Fruit fly (Drosophila melanogaster) whole organism, prepupa: Measurements from ENCODE around the gene CG4553.

Experiments used
- Blimp-1 ChIP-seq: fragments of 200-800 bp; sonication (Bioruptor generic); optimal IDR thresholded peaks from 3 replicates; lab custom pipeline; 2017; ENCODE audit warnings: missing biosample characterization, missing genetic modification characterization, mild to moderate bottlenecking, moderate library complexity, missing genetic modification reagents
- CG10631 ChIP-seq: fragments of 200-800 bp; sonication (Bioruptor generic); optimal IDR thresholded peaks from 2 replicates; lab custom pipeline; 2016; ENCODE audit warnings: missing biosample characterization, missing genetic modification characterization
- CG10669 ChIP-seq: fragments of 200-800 bp; sonication (Bioruptor generic); optimal IDR thresholded peaks from 3 replicates; lab custom pipeline; 2018; ENCODE audit warnings: missing biosample characterization, mild to moderate bottlenecking, missing genetic modification characterization, moderate library complexity
- CG11762 ChIP-seq: fragments of 200-800 bp; sonication (Bioruptor generic); optimal IDR thresholded peaks from 3 replicates; lab custom pipeline; 2016; ENCODE audit warnings: missing biosample characterization, missing genetic modification characterization; ENCODE audit not compliant: insufficient read depth
- CG11902 ChIP-seq: fragments of 200-800 bp; sonication (Bioruptor generic); optimal IDR thresholded peaks from 3 replicates; lab custom pipeline; 2016; ENCODE audit warnings: missing biosample characterization, missing genetic modification characterization
- CG15336 ChIP-seq: fragments of 200-800 bp; sonication (Bioruptor generic); IDR thresholded peaks from 2 replicates; pipeline ENCODE4 v1.3.6; 2022; ENCODE audit warnings: missing biosample characterization, missing genetic modification characterization
- CG1621 ChIP-seq: fragments of 200-800 bp; sonication (Bioruptor generic); optimal IDR thresholded peaks from 3 replicates; lab custom pipeline; 2018; ENCODE audit warnings: missing biosample characterization, mild to moderate bottlenecking, missing genetic modification characterization
- CG16779 ChIP-seq: fragments of 200-800 bp; sonication (Bioruptor generic); optimal IDR thresholded peaks from 3 replicates; lab custom pipeline; 2017; ENCODE audit warnings: missing biosample characterization, mild to moderate bottlenecking, missing genetic modification characterization
- CG31627 ChIP-seq: fragments of 200-800 bp; sonication (Bioruptor generic); optimal IDR thresholded peaks from 3 replicates; lab custom pipeline; 2016; ENCODE audit warnings: missing biosample characterization, missing genetic modification characterization
- CG32006 ChIP-seq: fragments of 200-800 bp; sonication (Bioruptor generic); optimal IDR thresholded peaks from 3 replicates; lab custom pipeline; 2017; ENCODE audit warnings: missing biosample characterization, mild to moderate bottlenecking, missing genetic modification characterization
- CG34406 ChIP-seq: fragments of 200-800 bp; sonication (Bioruptor generic); optimal IDR thresholded peaks from 3 replicates; lab custom pipeline; 2016; ENCODE audit warnings: missing biosample characterization, missing genetic modification characterization
- CG3919 ChIP-seq: fragments of 200-800 bp; sonication (Bioruptor generic); optimal IDR thresholded peaks from 3 replicates; lab custom pipeline; 2016; ENCODE audit warnings: missing biosample characterization, missing genetic modification characterization
- CG6276 ChIP-seq: fragments of 200-800 bp; sonication (Bioruptor generic); optimal IDR thresholded peaks from 2 replicates; lab custom pipeline; 2017; ENCODE audit warnings: missing biosample characterization, mild to moderate bottlenecking, missing genetic modification characterization
- CG6792 ChIP-seq: fragments of 200-800 bp; sonication (Bioruptor generic); optimal IDR thresholded peaks from 3 replicates; lab custom pipeline; 2016; ENCODE audit warnings: missing biosample characterization, missing genetic modification characterization
- CG6808 ChIP-seq: fragments of 200-800 bp; sonication (Bioruptor generic); optimal IDR thresholded peaks from 3 replicates; lab custom pipeline; 2017; ENCODE audit warnings: missing biosample characterization, missing genetic modification characterization, mild to moderate bottlenecking, moderate library complexity, missing genetic modification reagents
- CG6854 ChIP-seq: fragments of 200-800 bp; sonication (Bioruptor generic); optimal IDR thresholded peaks from 2 replicates; lab custom pipeline; 2017; ENCODE audit warnings: missing biosample characterization, mild to moderate bottlenecking, missing genetic modification characterization
- CG7368 ChIP-seq: fragments of 200-800 bp; sonication (Bioruptor generic); optimal IDR thresholded peaks from 3 replicates; lab custom pipeline; 2016; ENCODE audit warnings: missing biosample characterization, missing genetic modification characterization
- CG8119 ChIP-seq: fragments of 200-800 bp; sonication (Bioruptor generic); IDR thresholded peaks from 3 replicates; pipeline ENCODE4 v1.3.6; 2022; ENCODE audit warnings: missing biosample characterization, missing genetic modification characterization
- CG8319 ChIP-seq: fragments of 200-800 bp; sonication (Bioruptor generic); optimal IDR thresholded peaks from 3 replicates; lab custom pipeline; 2016; ENCODE audit warnings: missing biosample characterization, missing genetic modification characterization
- CG8632 ChIP-seq: fragments of 200-800 bp; sonication (Bioruptor generic); optimal IDR thresholded peaks from 3 replicates; lab custom pipeline; 2016; ENCODE audit warnings: missing biosample characterization, missing genetic modification characterization
- CG9139 ChIP-seq: fragments of 200-800 bp; sonication (Bioruptor generic); optimal IDR thresholded peaks from 3 replicates; lab custom pipeline; 2017; ENCODE audit warnings: missing biosample characterization, mild to moderate bottlenecking, missing genetic modification characterization
- Eip75B ChIP-seq: fragments of 200-800 bp; sonication (Bioruptor generic); optimal IDR thresholded peaks from 3 replicates; lab custom pipeline; 2016; ENCODE audit warnings: missing biosample characterization, missing genetic modification characterization
- Eip78C ChIP-seq: fragments of 200-800 bp; sonication (Bioruptor generic); peaks from one replicate; lab custom pipeline; 2016; ENCODE audit warnings: missing biosample characterization, missing genetic modification characterization
- Eip93F ChIP-seq: fragments of 200-800 bp; sonication (Bioruptor generic); optimal IDR thresholded peaks from 2 replicates; lab custom pipeline; 2016; ENCODE audit warnings: missing biosample characterization, mild to moderate bottlenecking, missing genetic modification characterization
- Ets96B ChIP-seq: fragments of 200-800 bp; optimal IDR thresholded peaks from 2 replicates; lab custom pipeline; 2019; ENCODE audit warnings: missing biosample characterization, mild to moderate bottlenecking, missing genetic modification characterization, moderate library complexity
- Hr38 ChIP-seq: sonication (Bioruptor generic); optimal IDR thresholded peaks from 2 replicates; lab custom pipeline; 2016; ENCODE audit warnings: missing biosample characterization, missing genetic modification characterization
- Hr39 ChIP-seq: fragments of 200-800 bp; sonication (Bioruptor generic); optimal IDR thresholded peaks from 2 replicates; lab custom pipeline; 2016; ENCODE audit warnings: missing biosample characterization, missing genetic modification characterization
- Lpt ChIP-seq: fragments of 200-800 bp; sonication (Bioruptor generic); optimal IDR thresholded peaks from 3 replicates; lab custom pipeline; 2016; ENCODE audit warnings: missing biosample characterization, missing genetic modification characterization
- Met ChIP-seq: fragments of 200-800 bp; sonication (Bioruptor generic); optimal IDR thresholded peaks from 3 replicates; lab custom pipeline; 2016; ENCODE audit warnings: missing biosample characterization, missing genetic modification characterization
- OdsH ChIP-seq: fragments of 200-800 bp; sonication (Bioruptor generic); optimal IDR thresholded peaks from 3 replicates; lab custom pipeline; 2016; ENCODE audit warnings: missing biosample characterization, missing genetic modification characterization
- achi ChIP-seq: fragments of 200-800 bp; sonication (Bioruptor generic); optimal IDR thresholded peaks from 3 replicates; lab custom pipeline; 2016; ENCODE audit warnings: missing biosample characterization, missing genetic modification characterization
- acj6 ChIP-seq: fragments of 200-800 bp; sonication (Bioruptor generic); optimal IDR thresholded peaks from 3 replicates; lab custom pipeline; 2016; ENCODE audit warnings: missing biosample characterization, missing genetic modification characterization
- cyc ChIP-seq: fragments of 200-800 bp; sonication (Bioruptor generic); optimal IDR thresholded peaks from 3 replicates; lab custom pipeline; 2016; ENCODE audit warnings: missing biosample characterization, missing genetic modification characterization
- dac ChIP-seq: fragments of 200-800 bp; sonication (Bioruptor generic); optimal IDR thresholded peaks from 2 replicates; lab custom pipeline; 2017; ENCODE audit warnings: missing biosample characterization, mild to moderate bottlenecking, missing genetic modification characterization
- dsx ChIP-seq: fragments of 200-800 bp; optimal IDR thresholded peaks from 3 replicates; lab custom pipeline; 2019; ENCODE audit warnings: missing biosample characterization, mild to moderate bottlenecking, missing genetic modification characterization, moderate library complexity; ENCODE audit not compliant: poor library complexity, severe bottlenecking
- esn ChIP-seq: fragments of 200-800 bp; sonication (Bioruptor generic); optimal IDR thresholded peaks from 2 replicates; lab custom pipeline; 2016; ENCODE audit warnings: missing biosample characterization, mild to moderate bottlenecking, missing genetic modification characterization, moderate library complexity
- fd59A ChIP-seq: fragments of 200-800 bp; sonication (Bioruptor generic); optimal IDR thresholded peaks from 2 replicates; lab custom pipeline; 2017; ENCODE audit warnings: missing biosample characterization, mild to moderate bottlenecking, missing genetic modification characterization, missing genetic modification reagents
- fd85E ChIP-seq: fragments of 200-800 bp; sonication (Bioruptor generic); optimal IDR thresholded peaks from 3 replicates; lab custom pipeline; 2016; ENCODE audit warnings: missing biosample characterization, missing genetic modification characterization
- lz ChIP-seq: fragments of 200-800 bp; sonication (Bioruptor generic); optimal IDR thresholded peaks from 3 replicates; lab custom pipeline; 2016; ENCODE audit warnings: missing biosample characterization, missing genetic modification characterization
- net ChIP-seq: fragments of 200-800 bp; sonication (Bioruptor generic); optimal IDR thresholded peaks from 3 replicates; lab custom pipeline; 2016; ENCODE audit warnings: missing biosample characterization, missing genetic modification characterization
- pdm3 ChIP-seq: fragments of 200-800 bp; sonication (Bioruptor generic); optimal IDR thresholded peaks from 3 replicates; lab custom pipeline; 2016; ENCODE audit warnings: missing biosample characterization, missing genetic modification characterization
- salr ChIP-seq, 2 experiments: fragments of 200-800 bp; sonication (Bioruptor generic); optimal IDR thresholded peaks; 3 replicates each; lab custom pipeline; 2016 to 2018; ENCODE audit warnings: missing biosample characterization in 2 of 2, missing genetic modification characterization in 2 of 2, mild to moderate bottlenecking in 1 of 2
- spab ChIP-seq: fragments of 200-800 bp; sonication (Bioruptor generic); optimal IDR thresholded peaks from 2 replicates; lab custom pipeline; 2017; ENCODE audit warnings: missing biosample characterization, mild to moderate bottlenecking, missing genetic modification characterization, missing genetic modification reagents
- ss ChIP-seq, 2 experiments: fragments of 200-800 bp; sonication (Bioruptor generic); optimal IDR thresholded peaks; 2 replicates in 1 of 2; 3 replicates in 1 of 2; lab custom pipeline; 2017 to 2018; ENCODE audit warnings: mild to moderate bottlenecking in 2 of 2, missing biosample characterization in 2 of 2, missing genetic modification characterization in 2 of 2, moderate library complexity in 1 of 2
- svp ChIP-seq: fragments of 200-800 bp; sonication (Bioruptor generic); peaks from one replicate; lab custom pipeline; 2016; ENCODE audit warnings: missing biosample characterization, missing genetic modification characterization
- topi ChIP-seq: fragments of 200-800 bp; sonication (Bioruptor generic); optimal IDR thresholded peaks from 3 replicates; lab custom pipeline; 2016; ENCODE audit warnings: missing biosample characterization, missing genetic modification characterization
- vri ChIP-seq: fragments of 200-800 bp; sonication (Bioruptor generic); optimal IDR thresholded peaks from 3 replicates; lab custom pipeline; 2016; ENCODE audit warnings: missing biosample characterization, mild to moderate bottlenecking, missing genetic modification characterization

CG4553 gene

dm6 chr3R:25517521-25517920 is 40.8 kb upstream of the CG4553 start (continued):
- TF ChIP-seq CG10669 (GFP tag; lab: Kevin White, UChicago) (no peak), CG6808 (GFP tag; lab: Kevin White, UChicago) (no peak), Hr39 (GFP tag; lab: Kevin White, UChicago) (peak; percentile 18)
- TF ChIP-seq, all 60 proteins: peak for 17

DNA sequence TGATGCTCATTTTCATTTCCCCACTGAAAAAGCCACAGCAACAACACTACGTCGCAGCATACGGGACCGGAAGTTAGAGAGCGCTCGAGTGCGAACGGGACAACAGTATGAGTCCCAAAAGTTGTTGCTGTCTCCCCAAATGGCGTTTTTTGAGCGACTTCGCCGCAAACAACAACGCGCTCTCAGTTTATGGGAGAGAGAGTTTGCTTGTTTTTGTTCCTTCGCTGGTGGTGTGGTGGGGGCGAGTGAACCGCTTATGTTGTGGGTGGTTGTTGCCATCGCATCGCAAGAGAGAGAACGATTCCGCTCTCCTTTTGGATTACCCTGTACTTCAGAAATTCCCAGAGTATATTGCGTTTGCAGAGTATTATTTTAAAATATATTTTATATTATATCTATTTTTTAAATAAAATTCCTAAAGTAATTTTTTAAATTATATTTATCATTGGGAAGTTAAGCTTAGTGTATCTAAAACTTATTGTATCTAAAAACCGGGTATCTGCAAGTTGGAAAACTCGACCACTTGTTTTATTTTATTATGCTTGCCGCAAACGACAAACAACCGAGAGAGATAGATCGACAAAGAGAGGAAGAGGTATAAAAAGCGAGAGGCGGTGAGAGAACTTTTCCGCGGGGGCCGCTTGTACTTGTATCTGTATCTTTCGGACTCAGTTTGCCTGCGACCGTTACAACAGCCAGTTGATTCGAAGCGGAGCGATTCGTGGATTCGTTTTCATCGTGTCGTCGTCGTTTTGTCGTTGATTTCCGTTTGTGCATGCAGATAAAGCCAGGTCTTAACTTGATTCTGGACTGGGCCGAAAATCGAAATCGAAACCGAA is 39.0 kb upstream of the CG4553 start, which contains the start of gene msi:
msi (plus strand) TSS at position 669 of the 839 bp plus-strand sequence.
- TF ChIP-seq CG1621 = peak; percentile 83
- peak; percentile 99 for TF ChIP-seq CG10631
- peak; percentile 95 for TF ChIP-seq net (GFP tag; lab: Kevin White, UChicago)
- peak; percentile 94 for TF ChIP-seq svp (GFP tag; lab: Kevin White, UChicago)
- peak; percentile 92 for TF ChIP-seq CG6854 (GFP tag; lab: Kevin White, UChicago)
- peak; percentile 97 for TF ChIP-seq Lpt (GFP tag; lab: Kevin White, UChicago)
- peak; percentile 84 for TF ChIP-seq fd85E (GFP tag; lab: Kevin White, UChicago)
- TF ChIP-seq pdm3 (GFP tag; lab: Kevin White, UChicago) = peak; percentile 85
- TF ChIP-seq CG15336 (GFP tag; lab: Robert Waterston, UW) = peak; percentile 99
- peak; percentile 93 for TF ChIP-seq Met (GFP tag; lab: Kevin White, UChicago)
- peak; percentile 95 for TF ChIP-seq acj6 (GFP tag; lab: Kevin White, UChicago)
- peak; percentile 100 for TF ChIP-seq CG8119 (GFP tag; lab: Robert Waterston, UW)
- TF ChIP-seq achi (GFP tag; lab: Kevin White, UChicago) = peak; percentile 98
- peak; percentile 96 for TF ChIP-seq OdsH (GFP tag; lab: Kevin White, UChicago)
- TF ChIP-seq CG9139 (GFP tag; lab: Kevin White, UChicago) = peak; percentile 95
- peak; percentile 94 for TF ChIP-seq Blimp-1 (GFP tag; lab: Kevin White, UChicago)
- peak; percentile 97 for TF ChIP-seq spab (GFP tag; lab: Kevin White, UChicago)
- peak; percentile 93 for TF ChIP-seq CG6808 (GFP tag; lab: Kevin White, UChicago)
- TF ChIP-seq dac (GFP tag; lab: Kevin White, UChicago) = peak; percentile 93
- TF ChIP-seq CG8632 = peak; percentile 98
- TF ChIP-seq esn (GFP tag; lab: Kevin White, UChicago) = peak; percentile 97
- TF ChIP-seq CG7368 (GFP tag; lab: Kevin White, UChicago) = peak; percentile 92
- TF ChIP-seq vri (GFP tag; lab: Kevin White, UChicago) = peak; percentile 87
- TF ChIP-seq topi (GFP tag; lab: Kevin White, UChicago) = peak; percentile 92
- peak; percentile 85 for TF ChIP-seq fd59A
- peak; percentile 96 for TF ChIP-seq CG10669 (GFP tag; lab: Kevin White, UChicago)
- TF ChIP-seq dsx (GFP tag; lab: Kevin White, UChicago) = peak; percentile 98
- peak; percentile 96 for TF ChIP-seq CG3919
- peak; percentile 91 for TF ChIP-seq CG8319 (GFP tag; lab: Kevin White, UChicago)
- TF ChIP-seq Eip78C (GFP tag; lab: Kevin White, UChicago) = peak; percentile 99
- TF ChIP-seq CG6792 (GFP tag; lab: Kevin White, UChicago) = peak; percentile 96
- peak; percentile 84 to 97 for TF ChIP-seq salr (GFP tag; optimal IDR thresholded peaks at IDR 0.05; lab: Kevin White, UChicago)
- peak; percentile 87 for TF ChIP-seq cyc (GFP tag; lab: Kevin White, UChicago)
- peak; percentile 98 for TF ChIP-seq CG34406
- peak; percentile 91 for TF ChIP-seq CG11902 (GFP tag; lab: Kevin White, UChicago)
- TF ChIP-seq Ets96B (tag; lab: Kevin White, UChicago) = peak; percentile 99
- no peak for TF ChIP-seq Hr38
- peak; percentile 92 for TF ChIP-seq Eip93F (GFP tag; lab: Kevin White, UChicago)
- TF ChIP-seq CG6276 = peak; percentile 98
- TF ChIP-seq CG16779 (tag; lab: Kevin White, UChicago) = peak; percentile 97
- TF ChIP-seq lz (GFP tag; lab: Kevin White, UChicago) = peak; percentile 90
- TF ChIP-seq Eip75B = peak; percentile 86
- TF ChIP-seq CG31627 (GFP tag; lab: Kevin White, UChicago) = peak; percentile 77
- peak; percentile 86 for TF ChIP-seq CG11762 (GFP tag; lab: Kevin White, UChicago)
- TF ChIP-seq ss (GFP tag; optimal IDR thresholded peaks at IDR 0.05; lab: Kevin White, UChicago) = peak; percentile 97 to 98
- peak; percentile 99 for TF ChIP-seq CG32006 (GFP tag; lab: Kevin White, UChicago)
- TF ChIP-seq Hr39 (GFP tag; lab: Kevin White, UChicago) = peak; percentile 80
